Fruit fly (Drosophila melanogaster): ENCODE measurements around the gene Pglym78.

Gene Pglym78

dm6 chr3R:29124128-29124527 lies 23.9 kb upstream of the Pglym78 start (continued):
- TF ChIP-seq CG15601 (tag; optimal IDR thresholded peaks at IDR 0.05) (peak; percentile 19), CG1647 (GFP tag; optimal IDR thresholded peaks at IDR 0.05) (peak; percentile 4), CG32767 (GFP tag; IDR thresholded peaks at IDR 0.05) (peak; percentile 56; the same call in 1 of the 2 replicates), CG11560 (tag; IDR thresholded peaks at IDR 0.05) (0 out of 3 replicates have a peak, but pooled peaks have one; percentile 37), CG14014 (GFP tag; IDR thresholded peaks at IDR 0.05) (peak; percentile 51; the same call in 1 of the 2 replicates), CG10959 (GFP tag; IDR thresholded peaks at IDR 0.05) (peak; percentile 70), CG1233 (GFP tag; optimal IDR thresholded peaks at IDR 0.05) (peak; percentile 53), Nf-YA (GFP tag; IDR thresholded peaks at IDR 0.05) (peak; percentile 55; the same call in 1 of the 2 replicates), Ets65A (GFP tag) (peak; percentile 94), bbx (GFP tag; IDR thresholded peaks at IDR 0.05; ENCODE audit: partially characterized antibody) (no peak), NC2β (GFP tag; optimal IDR thresholded peaks at IDR 0.05) (peak; percentile 32), crc (GFP tag; optimal IDR thresholded peaks at IDR 0.05) (peak; percentile 3), abd-A (tag; optimal IDR thresholded peaks at IDR 0.05) (no peak), MBD-R2 (GFP tag; IDR thresholded peaks at IDR 0.05) (peak; percentile 58), unpg (GFP tag; optimal IDR thresholded peaks at IDR 0.05) (peak; percentile 78), Scr (GFP tag; IDR thresholded peaks at IDR 0.05; ENCODE audit: partially characterized antibody) (no peak), Dref (GFP tag; IDR thresholded peaks at IDR 0.05) (no peak), nerfin-1 (tag; optimal IDR thresholded peaks at IDR 0.05) (peak; percentile 2), pita (GFP tag; optimal IDR thresholded peaks at IDR 0.05) (no peak), CG1832 (GFP tag; optimal IDR thresholded peaks at IDR 0.05) (no peak), ewg (GFP tag; optimal IDR thresholded peaks at IDR 0.05) (peak; percentile 42), yki (optimal IDR thresholded peaks at IDR 0.05) (no peak), Antp (GFP tag; optimal IDR thresholded peaks at IDR 0.05) (peak; percentile 81), PHDP (tag; optimal IDR thresholded peaks at IDR 0.05) (peak; percentile 59), fd102C (GFP tag; optimal IDR thresholded peaks at IDR 0.05) (no peak), CG9797 (GFP tag; optimal IDR thresholded peaks at IDR 0.05) (no peak), Dp (GFP tag; optimal IDR thresholded peaks at IDR 0.05) (no peak), al (GFP tag; IDR thresholded peaks at IDR 0.05) (peak; percentile 68), Oaz (GFP tag; IDR thresholded peaks at IDR 0.05) (peak; percentile 29; the same call in 1 of the 2 replicates), MTF-1 (GFP tag; optimal IDR thresholded peaks at IDR 0.05; ENCODE audit: borderline replicate concordance) (no peak), Hey (tag; optimal IDR thresholded peaks at IDR 0.05) (no peak), CG8765 (GFP tag; IDR thresholded peaks at IDR 0.05) (0 out of 2 replicates have a peak, but pooled peaks have one; percentile 21), CG13123 (GFP tag; optimal IDR thresholded peaks at IDR 0.05) (peak; percentile 36), fd3F (GFP tag; optimal IDR thresholded peaks at IDR 0.05) (peak; percentile 27), Atf6 (GFP tag; IDR thresholded peaks at IDR 0.05) (peak; percentile 48; the same call in 1 of the 2 replicates), sc (optimal IDR thresholded peaks at IDR 0.05) (no peak), sc (GFP tag; optimal IDR thresholded peaks at IDR 0.05) (peak; percentile 28), jumu (GFP tag; optimal IDR thresholded peaks at IDR 0.05) (peak; percentile 77), lbe (GFP tag; optimal IDR thresholded peaks at IDR 0.05) (peak; percentile 59), CG7963 (GFP tag; IDR thresholded peaks at IDR 0.05; ENCODE audit: partially characterized antibody) (no peak), CG10543 (GFP tag; optimal IDR thresholded peaks at IDR 0.05) (peak; percentile 11), HLH3B (GFP tag; IDR thresholded peaks at IDR 0.05) (peak; percentile 76), z (GFP tag; IDR thresholded peaks at IDR 0.05) (no peak; the same call in 2 of the 3 replicates), schlank (tag; optimal IDR thresholded peaks at IDR 0.05) (peak; percentile 62), CG17802 (tag; optimal IDR thresholded peaks at IDR 0.05) (peak; percentile 50), gcm2 (GFP tag; optimal IDR thresholded peaks at IDR 0.05) (no peak), peb (GFP tag; IDR thresholded peaks at IDR 0.05) (peak; percentile 48; the same call in 1 of the 2 replicates), ssp (GFP tag; IDR thresholded peaks at IDR 0.05) (peak; percentile 44; the same call in 1 of the 2 replicates), Mes4 (GFP tag; optimal IDR thresholded peaks at IDR 0.05) (peak; percentile 9), cad (GFP tag; optimal IDR thresholded peaks at IDR 0.05) (no peak), D19B (GFP tag; optimal IDR thresholded peaks at IDR 0.05) (peak; percentile 22)

All from whole organism, embryonic.